Fruit fly (Drosophila melanogaster): ENCODE measurements around the gene NSD.

The NSD gene

DNA sequence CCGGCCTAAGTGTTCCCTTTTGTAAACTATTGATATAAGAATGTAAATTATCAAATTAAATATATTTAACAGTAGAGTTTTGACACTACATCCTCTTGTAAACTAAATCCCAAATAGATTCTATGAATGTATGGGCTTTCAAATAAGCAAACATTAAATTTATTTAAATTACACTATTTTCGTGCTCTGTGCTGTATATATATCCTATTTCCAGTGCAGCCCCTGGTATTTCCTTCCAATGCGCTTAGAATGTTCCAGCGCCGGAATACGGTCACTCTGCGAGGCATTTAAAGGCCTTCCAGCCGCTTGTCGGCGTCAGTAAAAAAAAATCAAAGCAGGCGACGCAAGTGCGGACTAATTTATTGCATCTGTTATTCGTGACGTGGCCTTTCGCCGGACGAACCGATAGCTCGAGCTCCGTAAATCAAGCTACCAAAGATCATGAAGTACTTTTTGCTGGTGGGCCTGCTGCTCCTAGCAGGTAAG is 10.8 kb upstream of the NSD start, which contains the start of gene Gp93 (continued):
- TF ChIP-seq dmrt93B (GFP tag; optimal IDR thresholded peaks at IDR 0.05) (no peak), Hr83 (GFP tag; optimal IDR thresholded peaks at IDR 0.05; ENCODE audit: poor library complexity, severe bottlenecking) (peak; percentile 41), psq (GFP tag; optimal IDR thresholded peaks at IDR 0.05) (peak; percentile 27), Myc (optimal IDR thresholded peaks at IDR 0.05) (no peak), ey (GFP tag; optimal IDR thresholded peaks at IDR 0.05) (peak; percentile 44), Abd-B (GFP tag; optimal IDR thresholded peaks at IDR 0.05) (no peak), brk (GFP tag; optimal IDR thresholded peaks at IDR 0.05) (no peak), foxo (GFP tag; optimal IDR thresholded peaks at IDR 0.05) (no peak)

dm6 chr3R:27947682-27948245 is 10.1 kb upstream of the NSD start, which contains the start of gene mfrn:
Gene mfrn, minus strand, starts transcription at chr3R:27948021.
- no peak for TF ChIP-seq Hnf4 (GFP tag; optimal IDR thresholded peaks at IDR 0.05)
- no peak for TF ChIP-seq Rel (GFP tag; optimal IDR thresholded peaks at IDR 0.05)
- peak; percentile 7 for TF ChIP-seq Rel (tag; optimal IDR thresholded peaks at IDR 0.05)
- TF ChIP-seq Myc (optimal IDR thresholded peaks at IDR 0.05) = peak; percentile 22
- TF ChIP-seq jim (GFP tag; optimal IDR thresholded peaks at IDR 0.05) = no peak
- no peak for TF ChIP-seq tai (GFP tag; optimal IDR thresholded peaks at IDR 0.05)

DNA sequence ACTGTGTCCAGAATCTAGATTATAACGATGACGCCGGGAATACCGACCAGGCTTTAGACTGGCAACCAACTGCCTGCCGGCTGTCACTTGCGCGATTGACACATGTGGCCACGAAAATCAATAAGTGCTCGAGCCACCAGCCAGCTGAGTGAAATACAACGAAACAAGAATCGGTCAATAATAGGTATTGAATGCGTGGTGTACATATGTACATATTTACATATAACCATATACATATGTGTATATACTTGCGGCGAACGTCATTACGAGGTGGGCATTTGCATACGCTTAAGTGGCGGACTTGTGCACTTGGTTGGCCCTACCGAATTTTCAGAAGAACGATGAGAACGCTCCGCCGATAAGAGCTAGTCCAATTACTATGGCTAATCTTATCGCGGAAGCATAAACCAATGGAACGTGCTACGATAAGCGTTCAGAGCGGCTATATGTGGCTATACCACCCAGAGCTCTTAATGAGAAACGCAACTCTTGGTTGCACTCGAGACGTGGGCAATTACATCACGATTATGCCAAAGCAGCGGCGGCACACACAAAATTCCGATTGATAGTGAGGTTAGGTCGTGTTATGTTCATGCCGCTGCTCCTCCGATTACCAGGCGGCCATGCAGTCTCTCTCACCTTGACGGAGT is 9.0 kb upstream of the NSD start:
- TF ChIP-seq rgr (GFP tag; optimal IDR thresholded peaks at IDR 0.05) (peak; percentile 47), br (GFP tag; optimal IDR thresholded peaks at IDR 0.05) (no peak), dmrt93B (GFP tag; optimal IDR thresholded peaks at IDR 0.05) (no peak), h (GFP tag; optimal IDR thresholded peaks at IDR 0.05) (peak; percentile 48)

- TF ChIP-seq CG32264 (GFP tag; optimal IDR thresholded peaks at IDR 0.05) (no peak), GATAd (GFP tag; optimal IDR thresholded peaks at IDR 0.05) (no peak), Rel (GFP tag; optimal IDR thresholded peaks at IDR 0.05) (no peak), Rel (tag; optimal IDR thresholded peaks at IDR 0.05) (peak; percentile 88)
Measured at dm6 chr3R:27945398-27945797, 7.7 kb upstream of the NSD start.

- TF ChIP-seq CrebA (GFP tag; optimal IDR thresholded peaks at IDR 0.05; ENCODE audit: borderline replicate concordance) (no peak), CG9705 (GFP tag; optimal IDR thresholded peaks at IDR 0.05) (no peak), jim (GFP tag; optimal IDR thresholded peaks at IDR 0.05) (no peak), dmrt93B (GFP tag; optimal IDR thresholded peaks at IDR 0.05) (no peak), CG32264 (GFP tag; optimal IDR thresholded peaks at IDR 0.05) (no peak), N (GFP tag; optimal IDR thresholded peaks at IDR 0.05) (no peak), foxo (GFP tag; optimal IDR thresholded peaks at IDR 0.05) (no peak), tai (GFP tag; optimal IDR thresholded peaks at IDR 0.05) (no peak), h (GFP tag; optimal IDR thresholded peaks at IDR 0.05) (no peak), Myc (optimal IDR thresholded peaks at IDR 0.05) (no peak), dl (GFP tag; optimal IDR thresholded peaks at IDR 0.05; ENCODE audit: insufficient read depth in 1 of 2, partially characterized antibody in 2 of 2) (no peak), Hnf4 (GFP tag; optimal IDR thresholded peaks at IDR 0.05) (no peak), sv (GFP tag; optimal IDR thresholded peaks at IDR 0.05) (no peak)
Measured at dm6 chr3R:27931461-27931860, 6.2 kb downstream of the NSD start.

- peak; percentile 58 for TF ChIP-seq h (GFP tag; optimal IDR thresholded peaks at IDR 0.05)
- no peak for TF ChIP-seq Sp1 (GFP tag; optimal IDR thresholded peaks at IDR 0.05)
- TF ChIP-seq CG9705 (GFP tag; optimal IDR thresholded peaks at IDR 0.05) = no peak
- no peak for TF ChIP-seq brk (GFP tag; optimal IDR thresholded peaks at IDR 0.05)
- no peak for TF ChIP-seq br (GFP tag; optimal IDR thresholded peaks at IDR 0.05)
- no peak for TF ChIP-seq Rel (GFP tag; optimal IDR thresholded peaks at IDR 0.05)
- peak; percentile 21 for TF ChIP-seq Rel (tag; optimal IDR thresholded peaks at IDR 0.05)
- peak; percentile 61 for TF ChIP-seq Hnf4 (GFP tag; optimal IDR thresholded peaks at IDR 0.05)
- TF ChIP-seq Dif (GFP tag; optimal IDR thresholded peaks at IDR 0.05; ENCODE audit: partially characterized antibody) = no peak
Measured at dm6 chr3R:27928984-27929924, 8.4 kb downstream of the NSD start.
